Worm (Caenorhabditis elegans) whole organism, L4 larva: ENCODE results near the gene T20D4.3.
A peak's percentile ranks its signal among the peaks of the same experiment; 100 is the strongest.

Experiments
- D1046.2 ChIP-seq: fragments of 200-800 bp; sonication (Bioruptor generic); IDR thresholded peaks from 2 replicates; pipeline ENCODE4 v1.3.6; 2022; ENCODE audit warnings: missing genetic modification characterization, missing compliant biosample characterization
- T26A8.4 ChIP-seq: fragments of 200-800 bp; sonication (Bioruptor generic); IDR thresholded peaks from 2 replicates; pipeline ENCODE4 v1.3.6; 2022; ENCODE audit warnings: missing genetic modification characterization, missing compliant biosample characterization
- Y105C5A.15 ChIP-seq: fragments of 200-800 bp; sonication (Bioruptor generic); IDR thresholded peaks from 2 replicates; pipeline ENCODE4 v1.3.6; 2022; ENCODE audit warnings: missing genetic modification characterization, missing compliant biosample characterization
- ZK546.5 ChIP-seq, 2 experiments: sonication (generic microtip); optimal IDR thresholded peaks; 2 replicates each; lab custom pipeline; 2017; ENCODE audit warnings: missing biosample characterization in 2 of 2, missing genetic modification characterization in 2 of 2
- aha-1 ChIP-seq: fragments of 150-350 bp; peaks from one replicate; lab custom pipeline; 2014; ENCODE audit warnings: missing biosample characterization, missing genetic modification characterization
- attf-4 ChIP-seq: sonication (generic microtip); optimal IDR thresholded peaks from 3 replicates; lab custom pipeline; 2017; ENCODE audit warnings: missing biosample characterization, missing genetic modification characterization
- ceh-20 ChIP-seq: fragments of 200-800 bp; sonication (Bioruptor generic); IDR thresholded peaks from 2 replicates; pipeline ENCODE4 v1.3.6; 2022; ENCODE audit warnings: missing genetic modification reagents, missing genetic modification characterization, missing compliant biosample characterization
- ceh-44 ChIP-seq: fragments of 200-800 bp; sonication (Bioruptor generic); IDR thresholded peaks from 2 replicates; pipeline ENCODE4 v1.3.6; 2022; ENCODE audit warnings: missing genetic modification reagents, missing genetic modification characterization, missing compliant biosample characterization
- cey-2 ChIP-seq: sonication (generic microtip); optimal IDR thresholded peaks from 3 replicates; lab custom pipeline; 2017; ENCODE audit warnings: missing genetic modification characterization, mild to moderate bottlenecking, missing compliant biosample characterization, antibody characterized with exemption, borderline replicate concordance; ENCODE audit not compliant: insufficient read depth
- daf-16 ChIP-seq, 3 experiments: sonication (generic microtip); optimal IDR thresholded peaks; 2 replicates each; lab custom pipeline; 2016 to 2017; ENCODE audit warnings: missing genetic modification characterization in 3 of 3, missing genetic modification reagents in 3 of 3, mild to moderate bottlenecking in 2 of 3, missing compliant biosample characterization in 2 of 3, missing biosample characterization in 1 of 3, moderate library complexity in 1 of 3
- fkh-10 ChIP-seq: fragments of 150-350 bp; optimal IDR thresholded peaks from 2 replicates; lab custom pipeline; 2014; ENCODE audit warnings: missing biosample characterization, missing genetic modification reagents, missing genetic modification characterization
- hmg-1.1 ChIP-seq: fragments of 200-800 bp; sonication (Bioruptor generic); IDR thresholded peaks from 2 replicates; pipeline ENCODE4 v1.3.6; 2022; ENCODE audit warnings: missing genetic modification reagents, missing genetic modification characterization, missing compliant biosample characterization
- lin-15B ChIP-seq: fragments of 150-350 bp; sonication (generic microtip); optimal IDR thresholded peaks from 3 replicates; lab custom pipeline; 2014; ENCODE audit warnings: missing biosample characterization, missing genetic modification characterization
- lin-39 ChIP-seq: fragments of 150-350 bp; optimal IDR thresholded peaks from 2 replicates; lab custom pipeline; 2014; ENCODE audit warnings: missing biosample characterization, missing genetic modification reagents, missing genetic modification characterization
- madf-5 ChIP-seq, 2 experiments: fragments of 200-800 bp; sonication (Bioruptor generic); IDR thresholded peaks; 2 replicates each; pipeline ENCODE4 v1.3.6; 2022; ENCODE audit warnings: missing compliant biosample characterization in 2 of 2, missing genetic modification characterization in 2 of 2
- mes-2 ChIP-seq: sonication (generic microtip); optimal IDR thresholded peaks from 2 replicates; lab custom pipeline; 2016; ENCODE audit warnings: missing genotype, mild to moderate bottlenecking, missing genetic modification characterization, missing compliant biosample characterization; ENCODE audit not compliant: poor library complexity, severe bottlenecking
- mxl-3 ChIP-seq: fragments of 200-800 bp; sonication (Bioruptor generic); optimal IDR thresholded peaks from 2 replicates; lab custom pipeline; 2018; ENCODE audit warnings: mild to moderate bottlenecking, missing genetic modification characterization, missing compliant biosample characterization
- nhr-102 ChIP-seq: sonication (generic microtip); optimal IDR thresholded peaks from 2 replicates; lab custom pipeline; 2016; ENCODE audit warnings: mild to moderate bottlenecking, missing genetic modification characterization, moderate library complexity, missing compliant biosample characterization
- nhr-11 ChIP-seq: fragments of 150-350 bp; optimal IDR thresholded peaks from 2 replicates; lab custom pipeline; 2014; ENCODE audit warnings: missing biosample characterization, missing genetic modification characterization
- nhr-111 ChIP-seq: fragments of 200-800 bp; sonication (Bioruptor generic); optimal IDR thresholded peaks from 2 replicates; lab custom pipeline; 2018; ENCODE audit warnings: mild to moderate bottlenecking, missing genetic modification characterization, missing compliant biosample characterization
- nhr-28 ChIP-seq: fragments of 150-350 bp; optimal IDR thresholded peaks from 2 replicates; lab custom pipeline; 2014; ENCODE audit warnings: missing biosample characterization, missing genetic modification characterization
- nhr-41 ChIP-seq: fragments of 200-800 bp; sonication (Bioruptor generic); IDR thresholded peaks from 2 replicates; pipeline ENCODE4 v1.3.6; 2022; ENCODE audit warnings: missing genetic modification reagents, missing genetic modification characterization, missing compliant biosample characterization
- nhr-42 ChIP-seq: fragments of 200-800 bp; sonication (Bioruptor generic); IDR thresholded peaks from 2 replicates; pipeline ENCODE4 v1.3.6; 2022; ENCODE audit warnings: missing genetic modification characterization, missing compliant biosample characterization
- nhr-6 ChIP-seq: fragments of 150-350 bp; optimal IDR thresholded peaks from 2 replicates; lab custom pipeline; 2014; ENCODE audit warnings: missing biosample characterization, missing genetic modification characterization
- nhr-77 ChIP-seq: fragments of 150-350 bp; optimal IDR thresholded peaks from 2 replicates; lab custom pipeline; 2014; ENCODE audit warnings: missing biosample characterization, missing genetic modification characterization
- pqm-1 ChIP-seq: sonication (generic microtip); optimal IDR thresholded peaks from 2 replicates; lab custom pipeline; 2017; ENCODE audit warnings: missing biosample characterization, missing genetic modification characterization
- skn-1 ChIP-seq: fragments of 150-350 bp; optimal IDR thresholded peaks from 2 replicates; lab custom pipeline; 2014; ENCODE audit warnings: missing biosample characterization, missing genetic modification characterization
- snpc-4 ChIP-seq: fragments of 150-350 bp; optimal IDR thresholded peaks from 2 replicates; lab custom pipeline; 2014; ENCODE audit warnings: missing biosample characterization, missing genetic modification characterization
- unc-130 ChIP-seq: sonication (generic microtip); optimal IDR thresholded peaks from 2 replicates; lab custom pipeline; 2016; ENCODE audit warnings: missing genetic modification reagents, missing genetic modification characterization, missing compliant biosample characterization
- unc-62 ChIP-seq, 3 experiments: fragments of 150-350 bp in 1 of 3; sonication (generic microtip); optimal IDR thresholded peaks in 2 of 3; peaks in 1 of 3; 1 replicate in 1 of 3; 2 replicates in 2 of 3; lab custom pipeline; 2014 to 2017; ENCODE audit warnings: missing biosample characterization in 3 of 3, missing genetic modification characterization in 3 of 3, missing genetic modification reagents in 3 of 3, missing genotype in 1 of 3

The T20D4.3 gene

ce11 chrV:3459919-3460318, 41.9 kb downstream of the T20D4.3 start, which contains the start of gene slc-28.2:
TSS of gene slc-28.2 (plus strand) at chrV:3460219.
- TF ChIP-seq nhr-6 (tag; lab: Kevin White, UChicago) (no peak), D1046.2 (GFP tag; lab: Robert Waterston, UW) (no peak)
- TF ChIP-seq, all 104 proteins: peak for 0

ce11 chrV:3463514-3463913, 45.5 kb downstream of the T20D4.3 start, which contains the start of gene slc-28.1:
TSS of gene slc-28.1 (plus strand) at chrV:3463814.
- TF ChIP-seq unc-130 (GFP tag; lab: Kevin White, UChicago) = no peak
- no peak for TF ChIP-seq mes-2 (tag; lab: Kevin White, UChicago)
- no peak for TF ChIP-seq lin-39 (tag; lab: Kevin White, UChicago)
- TF ChIP-seq hmg-1.1 (GFP tag; lab: Robert Waterston, UW) = no peak
- TF ChIP-seq ZK546.5 (tag; optimal IDR thresholded peaks at IDR 0.05; lab: Kevin White, UChicago) = no peak
- TF ChIP-seq aha-1 = no peak
- TF ChIP-seq cey-2 (tag; lab: Kevin White, UChicago) = no peak
- no peak for TF ChIP-seq nhr-111 (GFP tag; lab: Kevin White, UChicago)
- no peak for TF ChIP-seq nhr-11
- no peak for TF ChIP-seq lin-15B (tag; lab: Kevin White, UChicago)
- TF ChIP-seq fkh-10 (GFP tag; lab: Kevin White, UChicago) = no peak
- TF ChIP-seq, all 104 proteins: peak for 0

- TF ChIP-seq nhr-41 (no peak), unc-62 (GFP tag; optimal IDR thresholded peaks at IDR 0.05 in 1 of 2; lab: Kevin White, UChicago) (peak in 1 of 2 experiments; percentile 92), unc-62 (tag; optimal IDR thresholded peaks at IDR 0.05; lab: Kevin White, UChicago) (no peak)
Measured at ce11 chrV:3464897-3465296, 46.9 kb downstream of the T20D4.3 start.

DNA sequence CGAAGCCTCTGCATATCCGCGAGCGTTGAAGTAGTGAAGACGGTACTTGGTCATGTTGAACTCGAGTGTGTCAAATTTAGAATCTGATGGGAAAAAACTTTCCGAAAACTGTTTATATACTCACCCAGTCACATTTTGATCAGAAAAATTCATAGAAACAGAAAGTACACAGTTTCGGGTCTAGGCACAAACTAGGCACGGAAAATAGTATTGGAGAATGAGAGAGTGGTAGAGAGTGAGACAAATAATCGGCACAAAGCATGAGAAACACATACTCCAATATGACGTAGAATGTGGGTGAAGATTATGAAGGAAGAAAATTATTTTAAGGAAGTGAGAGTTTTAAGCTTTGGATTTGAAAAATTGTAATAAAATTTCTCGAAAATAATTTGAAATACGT, 50.4 kb downstream of the T20D4.3 start, which contains the start of gene gst-33:
TSS of gene gst-33 (minus strand) at position 127 of the 400 bp plus-strand sequence.
- TF ChIP-seq pqm-1 (tag; lab: Kevin White, UChicago) (peak; percentile 50), nhr-42 (GFP tag; lab: Robert Waterston, UW) (no peak), daf-16 (GFP tag; optimal IDR thresholded peaks at IDR 0.05; lab: Kevin White, UChicago) (no peak), daf-16 (tag; optimal IDR thresholded peaks at IDR 0.05; lab: Kevin White, UChicago) (peak; percentile 87), nhr-28 (peak; percentile 98), T26A8.4 (GFP tag; lab: Robert Waterston, UW) (no peak), nhr-77 (tag; lab: Kevin White, UChicago) (peak; percentile 50), nhr-102 (tag; lab: Kevin White, UChicago) (peak; percentile 97)

- no peak for TF ChIP-seq mxl-3 (GFP tag; lab: Kevin White, UChicago)
- no peak for TF ChIP-seq ceh-44
- TF ChIP-seq skn-1 (tag; lab: Kevin White, UChicago) = no peak
- no peak for TF ChIP-seq attf-4 (tag; lab: Kevin White, UChicago)
- TF ChIP-seq snpc-4 (tag; lab: Kevin White, UChicago) = no peak
- no peak for TF ChIP-seq ceh-20 (GFP tag; lab: Robert Waterston, UW)
- TF ChIP-seq madf-5 (GFP tag; IDR thresholded peaks at IDR 0.05; lab: Robert Waterston, UW) = no peak
- no peak for TF ChIP-seq Y105C5A.15 (GFP tag; lab: Robert Waterston, UW)
Measured at ce11 chrV:3470782-3471181, 52.8 kb downstream of the T20D4.3 start, which contains the start of gene srbc-29. TSS of gene srbc-29 (minus strand) at chrV:3470882.
